Worm (Caenorhabditis elegans) whole organism, L1 larva: ENCODE data around the gene prx-5.

Experiments used
- C16A3.4 ChIP-seq: fragments of 150-350 bp; optimal IDR thresholded peaks from 2 replicates; lab custom pipeline; 2014; ENCODE audit warnings: missing biosample characterization, missing genetic modification characterization
- alr-1 ChIP-seq: fragments of 200-800 bp; sonication (Bioruptor generic); optimal IDR thresholded peaks from 2 replicates; lab custom pipeline; 2018; ENCODE audit warnings: borderline replicate concordance, mild to moderate bottlenecking, missing genetic modification characterization, missing compliant biosample characterization
- blmp-1 ChIP-seq: fragments of 150-350 bp; optimal IDR thresholded peaks from 2 replicates; lab custom pipeline; 2014; ENCODE audit warnings: missing biosample characterization, missing genetic modification characterization
- ceh-82 ChIP-seq, 3 experiments: fragments of 150-350 bp in 1 of 3; sonication (generic microtip) in 2 of 3; optimal IDR thresholded peaks; 2 replicates each; lab custom pipeline; 2014 to 2017; ENCODE audit warnings: missing biosample characterization in 3 of 3, missing genetic modification characterization in 3 of 3
- ceh-88 ChIP-seq: fragments of 200-800 bp; sonication (Bioruptor generic); IDR thresholded peaks from 2 replicates; pipeline ENCODE4 v1.3.6; 2022; ENCODE audit warnings: missing genetic modification characterization, missing compliant biosample characterization
- dpl-1 ChIP-seq, 3 experiments: fragments of 150-350 bp in 2 of 3; sonication (generic microtip) in 1 of 3; optimal IDR thresholded peaks; 2 replicates each; lab custom pipeline; 2014 to 2017; ENCODE audit warnings: missing biosample characterization in 3 of 3, missing genetic modification characterization in 3 of 3, missing genetic modification reagents in 3 of 3
- efl-1 ChIP-seq, 4 experiments: fragments of 150-350 bp; optimal IDR thresholded peaks in 3 of 4; peaks in 1 of 4; 1 replicate in 1 of 4; 2 replicates in 3 of 4; lab custom pipeline; 2014; ENCODE audit warnings: missing biosample characterization in 2 of 4, missing genetic modification characterization in 2 of 4, missing genetic modification reagents in 2 of 4
- efl-3 ChIP-seq: fragments of 200-800 bp; sonication (Bioruptor generic); optimal IDR thresholded peaks from 2 replicates; lab custom pipeline; 2018; ENCODE audit warnings: mild to moderate bottlenecking, missing genetic modification characterization, missing compliant biosample characterization
- fkh-8 ChIP-seq: sonication (generic microtip); optimal IDR thresholded peaks from 2 replicates; lab custom pipeline; 2016; ENCODE audit warnings: mild to moderate bottlenecking, missing genetic modification characterization, missing compliant biosample characterization
- hlh-17 ChIP-seq: fragments of 200-800 bp; sonication (Bioruptor generic); optimal IDR thresholded peaks from 2 replicates; lab custom pipeline; 2018; ENCODE audit warnings: missing genetic modification characterization, mild to moderate bottlenecking, missing compliant biosample characterization, moderate library complexity, borderline replicate concordance
- hlh-4 ChIP-seq: sonication (generic microtip); optimal IDR thresholded peaks from 2 replicates; lab custom pipeline; 2016; ENCODE audit warnings: mild to moderate bottlenecking, missing genetic modification characterization, missing compliant biosample characterization
- isw-1 ChIP-seq: fragments of 200-800 bp; sonication (Bioruptor generic); IDR thresholded peaks from 2 replicates; pipeline ENCODE4 v1.3.6; 2022; ENCODE audit warnings: missing genetic modification characterization, missing compliant biosample characterization
- lin-35 ChIP-seq, 2 experiments: fragments of 150-350 bp; optimal IDR thresholded peaks; 2 replicates each; lab custom pipeline; 2014; ENCODE audit warnings: missing biosample characterization in 2 of 2, missing genetic modification characterization in 2 of 2, missing genetic modification reagents in 2 of 2
- lsy-2 ChIP-seq, 2 experiments: fragments of 150-350 bp; optimal IDR thresholded peaks; 2 replicates each; lab custom pipeline; 2014; ENCODE audit warnings: missing biosample characterization in 2 of 2, missing genetic modification characterization in 2 of 2
- mab-9 ChIP-seq: fragments of 200-800 bp; sonication (Bioruptor generic); IDR thresholded peaks from 2 replicates; pipeline ENCODE4 v1.3.6; 2022; ENCODE audit warnings: missing genetic modification reagents, missing genetic modification characterization, missing compliant biosample characterization
- mep-1 ChIP-seq: fragments of 150-350 bp; optimal IDR thresholded peaks from 2 replicates; lab custom pipeline; 2014; ENCODE audit warnings: missing biosample characterization, missing genetic modification characterization
- nhr-19 ChIP-seq: fragments of 200-800 bp; sonication (Bioruptor generic); conservative IDR thresholded peaks from 2 replicates; pipeline ENCODE4 v1.3.6; 2022; ENCODE audit warnings: missing genetic modification characterization, missing compliant biosample characterization
- nhr-20 ChIP-seq: sonication (generic microtip); optimal IDR thresholded peaks from 2 replicates; lab custom pipeline; 2016; ENCODE audit warnings: mild to moderate bottlenecking, missing genetic modification characterization, missing compliant biosample characterization
- nhr-237 ChIP-seq: fragments of 150-350 bp; optimal IDR thresholded peaks from 2 replicates; lab custom pipeline; 2014; ENCODE audit warnings: missing biosample characterization, missing genetic modification characterization
- nhr-28 ChIP-seq: fragments of 150-350 bp; optimal IDR thresholded peaks from 2 replicates; lab custom pipeline; 2014; ENCODE audit warnings: missing biosample characterization, missing genetic modification characterization
- nhr-47 ChIP-seq: sonication (generic microtip); optimal IDR thresholded peaks from 2 replicates; lab custom pipeline; 2016; ENCODE audit warnings: mild to moderate bottlenecking, missing genetic modification characterization, moderate library complexity, missing compliant biosample characterization
- nhr-71 ChIP-seq: sonication (generic microtip); optimal IDR thresholded peaks from 2 replicates; lab custom pipeline; 2016; ENCODE audit warnings: mild to moderate bottlenecking, missing genetic modification characterization, moderate library complexity, missing compliant biosample characterization
- nhr-84 ChIP-seq: sonication (generic microtip); optimal IDR thresholded peaks from 2 replicates; lab custom pipeline; 2017; ENCODE audit warnings: missing biosample characterization, missing genetic modification characterization
- nhr-90 ChIP-seq: sonication (generic microtip); optimal IDR thresholded peaks from 2 replicates; lab custom pipeline; 2016; ENCODE audit warnings: mild to moderate bottlenecking, missing genetic modification characterization, missing compliant biosample characterization; ENCODE audit not compliant: poor library complexity
- pag-3 ChIP-seq: sonication (generic microtip); optimal IDR thresholded peaks from 2 replicates; lab custom pipeline; 2017; ENCODE audit warnings: missing genetic modification characterization, mild to moderate bottlenecking, missing compliant biosample characterization, antibody characterized with exemption, borderline replicate concordance; ENCODE audit not compliant: insufficient read depth
- pqm-1 ChIP-seq: sonication (generic microtip); optimal IDR thresholded peaks from 3 replicates; lab custom pipeline; 2017; ENCODE audit warnings: missing biosample characterization, missing genetic modification characterization
- snu-23 ChIP-seq: sonication (generic microtip); optimal IDR thresholded peaks from 2 replicates; lab custom pipeline; 2016; ENCODE audit warnings: missing genetic modification characterization, missing compliant biosample characterization
- sox-4 ChIP-seq: sonication (generic microtip); optimal IDR thresholded peaks from 2 replicates; lab custom pipeline; 2016; ENCODE audit warnings: missing genetic modification characterization, missing compliant biosample characterization
- swsn-7 ChIP-seq: sonication (generic microtip); optimal IDR thresholded peaks from 2 replicates; lab custom pipeline; 2016; ENCODE audit warnings: missing genetic modification characterization, missing compliant biosample characterization
- tbx-2 ChIP-seq: sonication (generic microtip); optimal IDR thresholded peaks from 2 replicates; lab custom pipeline; 2016; ENCODE audit warnings: missing genetic modification characterization, missing compliant biosample characterization
- unc-98 ChIP-seq: fragments of 200-800 bp; sonication (Bioruptor generic); IDR thresholded peaks from 2 replicates; pipeline ENCODE4 v1.3.6; 2022; ENCODE audit warnings: missing genetic modification characterization, missing compliant biosample characterization
- vab-15 ChIP-seq: sonication (generic microtip); optimal IDR thresholded peaks from 2 replicates; lab custom pipeline; 2017; ENCODE audit warnings: missing genotype, mild to moderate bottlenecking, missing genetic modification characterization, missing compliant biosample characterization
- xbp-1 ChIP-seq: sonication (generic microtip); optimal IDR thresholded peaks from 2 replicates; lab custom pipeline; 2016; ENCODE audit warnings: missing genetic modification characterization, missing compliant biosample characterization
- zip-4 ChIP-seq: fragments of 200-800 bp; sonication (Bioruptor generic); optimal IDR thresholded peaks from 2 replicates; lab custom pipeline; 2018; ENCODE audit warnings: mild to moderate bottlenecking, missing genetic modification characterization, moderate library complexity, missing compliant biosample characterization
- ztf-4 ChIP-seq: fragments of 150-350 bp; optimal IDR thresholded peaks from 2 replicates; lab custom pipeline; 2014; ENCODE audit warnings: missing biosample characterization, missing genetic modification characterization

prx-5 gene

ce11 chrII:8710317-8710716 lies 5.7 kb downstream of the prx-5 start, which contains the start of gene srg-15:
Gene srg-15 (minus strand): TSS chrII:8710417.
- TF ChIP-seq isw-1 (GFP tag; lab: Robert Waterston, UW), result no peak
- TF ChIP-seq nhr-237 (tag; lab: Kevin White, UChicago), result no peak
- no peak for TF ChIP-seq hlh-4 (tag; lab: Kevin White, UChicago)
- TF ChIP-seq zip-4, result no peak
- no peak for TF ChIP-seq nhr-28
- TF ChIP-seq nhr-47 (tag; lab: Kevin White, UChicago), result peak; percentile 25
- TF ChIP-seq pag-3, result no peak
- TF ChIP-seq unc-98 (GFP tag; lab: Robert Waterston, UW), result no peak
- TF ChIP-seq efl-3 (GFP tag; lab: Kevin White, UChicago), result no peak
- no peak for TF ChIP-seq snu-23 (GFP tag; lab: Kevin White, UChicago)
- peak; percentile 26 for TF ChIP-seq nhr-71
- no peak for TF ChIP-seq vab-15 (tag; lab: Kevin White, UChicago)
- TF ChIP-seq nhr-90, result no peak
- TF ChIP-seq tbx-2 (tag; lab: Kevin White, UChicago), result no peak
- no peak for TF ChIP-seq ztf-4 (tag; lab: Kevin White, UChicago)
- no peak for TF ChIP-seq sox-4 (tag; lab: Kevin White, UChicago)
- no peak for TF ChIP-seq nhr-20 (tag; lab: Kevin White, UChicago)
- TF ChIP-seq xbp-1, result no peak
- no peak for TF ChIP-seq ceh-88
- TF ChIP-seq nhr-84 (tag; lab: Kevin White, UChicago), result no peak
- no peak for TF ChIP-seq lin-35 (GFP tag; optimal IDR thresholded peaks at IDR 0.05; lab: Kevin White, UChicago)
- peak; percentile 56 for TF ChIP-seq fkh-8 (tag; lab: Kevin White, UChicago)

- TF ChIP-seq nhr-71 (no peak), mab-9 (GFP tag; lab: Robert Waterston, UW) (no peak), hlh-17 (no peak), tbx-2 (tag; lab: Kevin White, UChicago) (no peak)
These were observed 10.4 kb downstream of the prx-5 start, which contains the start of the genes rab-21 and T01B7.13 for ce11 chrII:8714913-8715447. Gene rab-21 (minus strand): TSS chrII:8715013. Gene T01B7.13 (plus strand): TSS chrII:8715397.

- TF ChIP-seq nhr-71 (peak; percentile 23), lin-35 (GFP tag; optimal IDR thresholded peaks at IDR 0.05; lab: Kevin White, UChicago) (peak; percentile 9 to 40), nhr-47 (tag; lab: Kevin White, UChicago) (peak; percentile 4), C16A3.4 (tag; lab: Kevin White, UChicago) (peak; percentile 31), mep-1 (tag; lab: Kevin White, UChicago) (peak; percentile 47), pqm-1 (tag; lab: Kevin White, UChicago) (no peak), swsn-7 (tag; lab: Kevin White, UChicago) (peak; percentile 12), xbp-1 (peak; percentile 12), nhr-90 (no peak), snu-23 (GFP tag; lab: Kevin White, UChicago) (peak; percentile 40), efl-1 (optimal IDR thresholded peaks at IDR 0.05; lab: Kevin White, UChicago) (peak; percentile 32 to 36), efl-1 (GFP tag; optimal IDR thresholded peaks at IDR 0.05 in 1 of 2; lab: Kevin White, UChicago) (peak; percentile 25 to 86), ceh-82 (tag; optimal IDR thresholded peaks at IDR 0.05; lab: Kevin White, UChicago) (peak in 1 of 3 experiments; percentile 18), dpl-1 (GFP tag; optimal IDR thresholded peaks at IDR 0.05; lab: Kevin White, UChicago) (peak; percentile 2 to 54 (median 7)), nhr-20 (tag; lab: Kevin White, UChicago) (peak; percentile 33), hlh-17 (no peak), blmp-1 (peak; percentile 52), lsy-2 (tag; optimal IDR thresholded peaks at IDR 0.05; lab: Kevin White, UChicago) (peak; percentile 27 to 54), nhr-19 (GFP tag; lab: Robert Waterston, UW) (0 out of 2 replicates have a peak, but pooled peaks have one; percentile 20), alr-1 (tag; lab: Kevin White, UChicago) (no peak)
These were observed 11.7 kb downstream of the prx-5 start, which contains the start of the genes cyn-11 and T01B7.5 for ce11 chrII:8716231-8716878. Gene cyn-11 (minus strand): TSS chrII:8716281. Gene T01B7.5 (plus strand): TSS chrII:8716828.
